Worm (Caenorhabditis elegans) whole organism, L4 larva: ENCODE results near the gene F45E1.2.
A peak's percentile ranks its signal among the peaks of the same experiment; 100 is the strongest.

Source experiments
- F26F4.8 ChIP-seq: fragments of 200-800 bp; sonication (Bioruptor generic); conservative IDR thresholded peaks from 2 replicates; pipeline ENCODE4 v1.3.6; 2022; ENCODE audit warnings: missing genetic modification characterization, missing compliant biosample characterization
- F37D6.2 ChIP-seq: sonication (generic microtip); optimal IDR thresholded peaks from 2 replicates; lab custom pipeline; 2016; ENCODE audit warnings: mild to moderate bottlenecking, missing genetic modification characterization, missing compliant biosample characterization
- F49E8.2 ChIP-seq: sonication (generic microtip); optimal IDR thresholded peaks from 2 replicates; lab custom pipeline; 2016; ENCODE audit warnings: missing compliant biosample characterization, mild to moderate bottlenecking, missing genetic modification characterization, borderline replicate concordance
- R02D3.7 ChIP-seq: fragments of 150-350 bp; sonication (generic microtip); optimal IDR thresholded peaks from 3 replicates; lab custom pipeline; 2014; ENCODE audit warnings: missing biosample characterization, missing genetic modification characterization
- T20F7.1 ChIP-seq: fragments of 200-800 bp; sonication (Bioruptor generic); optimal IDR thresholded peaks from 2 replicates; lab custom pipeline; 2018; ENCODE audit warnings: mild to moderate bottlenecking, missing genetic modification characterization, missing compliant biosample characterization
- T26A8.4 ChIP-seq: fragments of 200-800 bp; sonication (Bioruptor generic); IDR thresholded peaks from 2 replicates; pipeline ENCODE4 v1.3.6; 2022; ENCODE audit warnings: missing genetic modification characterization, missing compliant biosample characterization
- ZK337.2 ChIP-seq: fragments of 200-800 bp; sonication (Bioruptor generic); IDR thresholded peaks from 2 replicates; pipeline ENCODE4 v1.3.6; 2022; ENCODE audit warnings: missing genetic modification reagents, missing genetic modification characterization, missing compliant biosample characterization
- ZK546.5 ChIP-seq, 2 experiments: sonication (generic microtip); optimal IDR thresholded peaks; 2 replicates each; lab custom pipeline; 2017; ENCODE audit warnings: missing biosample characterization in 2 of 2, missing genetic modification characterization in 2 of 2
- ama-1 ChIP-seq: fragments of 150-350 bp; optimal IDR thresholded peaks from 2 replicates; lab custom pipeline; 2014; ENCODE audit warnings: inconsistent platforms, mixed read lengths
- attf-4 ChIP-seq: sonication (generic microtip); optimal IDR thresholded peaks from 3 replicates; lab custom pipeline; 2017; ENCODE audit warnings: missing biosample characterization, missing genetic modification characterization
- ces-1 ChIP-seq: fragments of 150-350 bp; sonication (generic microtip); optimal IDR thresholded peaks from 4 replicates; lab custom pipeline; 2014; ENCODE audit warnings: missing biosample characterization, missing genetic modification reagents, missing genetic modification characterization
- cey-2 ChIP-seq: sonication (generic microtip); optimal IDR thresholded peaks from 3 replicates; lab custom pipeline; 2017; ENCODE audit warnings: missing genetic modification characterization, mild to moderate bottlenecking, missing compliant biosample characterization, antibody characterized with exemption, borderline replicate concordance; ENCODE audit not compliant: insufficient read depth
- ctbp-1 ChIP-seq: fragments of 200-800 bp; sonication (Bioruptor generic); IDR thresholded peaks from 2 replicates; pipeline ENCODE4 v1.3.6; 2022; ENCODE audit warnings: missing genetic modification reagents, missing genetic modification characterization, missing compliant biosample characterization
- daf-16 ChIP-seq, 3 experiments: sonication (generic microtip); optimal IDR thresholded peaks; 2 replicates each; lab custom pipeline; 2016 to 2017; ENCODE audit warnings: missing genetic modification characterization in 3 of 3, missing genetic modification reagents in 3 of 3, mild to moderate bottlenecking in 2 of 3, missing compliant biosample characterization in 2 of 3, missing biosample characterization in 1 of 3, moderate library complexity in 1 of 3
- dmd-6 ChIP-seq: fragments of 200-800 bp; sonication (Bioruptor generic); IDR thresholded peaks from 2 replicates; pipeline ENCODE4 v1.3.6; 2022; ENCODE audit warnings: missing genetic modification reagents, missing genetic modification characterization, missing compliant biosample characterization
- dmd-8 ChIP-seq: fragments of 200-800 bp; sonication (Bioruptor generic); IDR thresholded peaks from 2 replicates; pipeline ENCODE4 v1.3.6; 2022; ENCODE audit warnings: missing genetic modification characterization, missing compliant biosample characterization
- dpl-1 ChIP-seq: fragments of 150-350 bp; optimal IDR thresholded peaks from 2 replicates; lab custom pipeline; 2014; ENCODE audit warnings: missing biosample characterization, missing genetic modification reagents, missing genetic modification characterization
- duxl-1 ChIP-seq: sonication (generic microtip); optimal IDR thresholded peaks from 2 replicates; lab custom pipeline; 2016; ENCODE audit warnings: mild to moderate bottlenecking, missing genetic modification characterization, moderate library complexity, missing compliant biosample characterization; ENCODE audit not compliant: poor library complexity
- dve-1 ChIP-seq: sonication (generic microtip); optimal IDR thresholded peaks from 2 replicates; lab custom pipeline; 2017; ENCODE audit warnings: antibody characterized with exemption, mild to moderate bottlenecking, missing genetic modification characterization, missing compliant biosample characterization; ENCODE audit not compliant: insufficient read depth
- egl-43 ChIP-seq: fragments of 200-800 bp; sonication (Bioruptor generic); IDR thresholded peaks from 2 replicates; pipeline ENCODE4 v1.3.6; 2022; ENCODE audit warnings: missing genetic modification reagents, missing genetic modification characterization, missing compliant biosample characterization
- fkh-10 ChIP-seq: fragments of 150-350 bp; optimal IDR thresholded peaks from 2 replicates; lab custom pipeline; 2014; ENCODE audit warnings: missing biosample characterization, missing genetic modification reagents, missing genetic modification characterization
- hif-1 ChIP-seq, 2 experiments: sonication (generic microtip); optimal IDR thresholded peaks; 2 replicates each; lab custom pipeline; 2016 to 2017; ENCODE audit warnings: missing compliant biosample characterization in 2 of 2, missing genetic modification characterization in 2 of 2, missing genetic modification reagents in 2 of 2, missing genotype in 2 of 2, mild to moderate bottlenecking in 1 of 2
- hlh-11 ChIP-seq: fragments of 200-800 bp; sonication (Bioruptor generic); optimal IDR thresholded peaks from 2 replicates; lab custom pipeline; 2018; ENCODE audit warnings: mild to moderate bottlenecking, missing genetic modification characterization, missing compliant biosample characterization
- lin-1 ChIP-seq: fragments of 200-800 bp; sonication (Bioruptor generic); IDR thresholded peaks from 2 replicates; pipeline ENCODE4 v1.3.6; 2022; ENCODE audit warnings: missing genetic modification reagents, missing genetic modification characterization, missing compliant biosample characterization
- lin-13 ChIP-seq: fragments of 150-350 bp; optimal IDR thresholded peaks from 2 replicates; lab custom pipeline; 2014; ENCODE audit warnings: missing biosample characterization, missing genetic modification reagents, missing genetic modification characterization
- lin-15B ChIP-seq: fragments of 150-350 bp; sonication (generic microtip); optimal IDR thresholded peaks from 3 replicates; lab custom pipeline; 2014; ENCODE audit warnings: missing biosample characterization, missing genetic modification characterization
- lin-38 ChIP-seq: fragments of 200-800 bp; sonication (Bioruptor generic); IDR thresholded peaks from 2 replicates; pipeline ENCODE4 v1.3.6; 2022; ENCODE audit warnings: missing genetic modification reagents, missing genetic modification characterization, missing compliant biosample characterization
- mdt-29 ChIP-seq: fragments of 200-800 bp; sonication (Bioruptor generic); IDR thresholded peaks from 2 replicates; pipeline ENCODE4 v1.3.6; 2022; ENCODE audit warnings: missing genetic modification reagents, missing genetic modification characterization, missing compliant biosample characterization
- mes-2 ChIP-seq: sonication (generic microtip); optimal IDR thresholded peaks from 2 replicates; lab custom pipeline; 2016; ENCODE audit warnings: missing genotype, mild to moderate bottlenecking, missing genetic modification characterization, missing compliant biosample characterization; ENCODE audit not compliant: poor library complexity, severe bottlenecking
- mxl-2 ChIP-seq: fragments of 200-800 bp; sonication (Bioruptor generic); conservative IDR thresholded peaks from 2 replicates; pipeline ENCODE4 v1.3.6; 2022; ENCODE audit warnings: missing genetic modification reagents, missing genetic modification characterization, missing compliant biosample characterization
- mxl-3 ChIP-seq: fragments of 200-800 bp; sonication (Bioruptor generic); optimal IDR thresholded peaks from 2 replicates; lab custom pipeline; 2018; ENCODE audit warnings: mild to moderate bottlenecking, missing genetic modification characterization, missing compliant biosample characterization
- nhr-41 ChIP-seq: fragments of 200-800 bp; sonication (Bioruptor generic); IDR thresholded peaks from 2 replicates; pipeline ENCODE4 v1.3.6; 2022; ENCODE audit warnings: missing genetic modification reagents, missing genetic modification characterization, missing compliant biosample characterization
- nhr-42 ChIP-seq: fragments of 200-800 bp; sonication (Bioruptor generic); IDR thresholded peaks from 2 replicates; pipeline ENCODE4 v1.3.6; 2022; ENCODE audit warnings: missing genetic modification characterization, missing compliant biosample characterization
- nhr-48 ChIP-seq: sonication (generic microtip); optimal IDR thresholded peaks from 2 replicates; lab custom pipeline; 2016; ENCODE audit warnings: mild to moderate bottlenecking, missing genetic modification characterization, missing compliant biosample characterization
- nhr-6 ChIP-seq: fragments of 150-350 bp; optimal IDR thresholded peaks from 2 replicates; lab custom pipeline; 2014; ENCODE audit warnings: missing biosample characterization, missing genetic modification characterization
- nhr-77 ChIP-seq: fragments of 150-350 bp; optimal IDR thresholded peaks from 2 replicates; lab custom pipeline; 2014; ENCODE audit warnings: missing biosample characterization, missing genetic modification characterization
- pha-4 ChIP-seq, 2 experiments: fragments of 150-350 bp in 1 of 2; fragments of 200-800 bp in 1 of 2; sonication (Bioruptor generic) in 1 of 2; IDR thresholded peaks in 1 of 2; optimal IDR thresholded peaks in 1 of 2; 2 replicates each; pipeline versions ENCODE4 v1.3.6 to Lab custom; 2014 to 2022; ENCODE audit warnings: missing genetic modification characterization in 2 of 2, missing genetic modification reagents in 2 of 2, missing biosample characterization in 1 of 2, missing compliant biosample characterization in 1 of 2
- php-3 ChIP-seq: fragments of 200-800 bp; sonication (Bioruptor generic); IDR thresholded peaks from 2 replicates; pipeline ENCODE4 v1.3.6; 2022; ENCODE audit warnings: missing genetic modification reagents, missing genetic modification characterization, missing compliant biosample characterization
- pqm-1 ChIP-seq: sonication (generic microtip); optimal IDR thresholded peaks from 2 replicates; lab custom pipeline; 2017; ENCODE audit warnings: missing biosample characterization, missing genetic modification characterization
- rbr-2 ChIP-seq: sonication (generic microtip); optimal IDR thresholded peaks from 2 replicates; lab custom pipeline; 2016; ENCODE audit warnings: missing genotype, missing genetic modification characterization, missing compliant biosample characterization
- saeg-2 ChIP-seq: fragments of 200-800 bp; sonication (Bioruptor generic); IDR thresholded peaks from 2 replicates; pipeline ENCODE4 v1.3.6; 2022; ENCODE audit warnings: missing genetic modification reagents, missing genetic modification characterization, missing compliant biosample characterization
- skn-1 ChIP-seq: fragments of 150-350 bp; optimal IDR thresholded peaks from 2 replicates; lab custom pipeline; 2014; ENCODE audit warnings: missing biosample characterization, missing genetic modification characterization
- snpc-1.2 ChIP-seq: fragments of 200-800 bp; sonication (Bioruptor generic); IDR thresholded peaks from 2 replicates; pipeline ENCODE4 v1.3.6; 2022; ENCODE audit warnings: missing genetic modification reagents, missing genetic modification characterization, missing compliant biosample characterization
- tra-1 ChIP-seq: fragments of 200-800 bp; sonication (Bioruptor generic); IDR thresholded peaks from 2 replicates; pipeline ENCODE4 v1.3.6; 2022; ENCODE audit warnings: missing genetic modification reagents, missing genetic modification characterization, missing compliant biosample characterization
- zfp-2 ChIP-seq: sonication (generic microtip); optimal IDR thresholded peaks from 2 replicates; lab custom pipeline; 2016; ENCODE audit warnings: mild to moderate bottlenecking, missing genetic modification characterization, missing compliant biosample characterization
- zfp-3 ChIP-seq: fragments of 200-800 bp; sonication (Bioruptor generic); conservative IDR thresholded peaks from 2 replicates; pipeline ENCODE4 v1.3.6; 2022; ENCODE audit warnings: missing genetic modification reagents, missing genetic modification characterization, missing compliant biosample characterization

Gene F45E1.2

ce11 chrX:8021609-8022008 lies 18.1 kb downstream of the F45E1.2 start (continued):
- TF ChIP-seq snpc-1.2 (GFP tag; lab: Robert Waterston, UW) (peak; percentile 46; the same call in 1 of the 2 replicates), pha-4 (GFP tag; IDR thresholded peaks at IDR 0.05; lab: Robert Waterston, UW) (peak; percentile 33; the same call in 1 of the 2 replicates), pha-4 (tag; optimal IDR thresholded peaks at IDR 0.05; lab: Kevin White, UChicago) (no peak), ama-1 (peak; percentile 62), dmd-8 (GFP tag; lab: Robert Waterston, UW) (0 out of 2 replicates have a peak, but pooled peaks have one; percentile 11), hif-1 (tag; optimal IDR thresholded peaks at IDR 0.05; lab: Kevin White, UChicago) (peak; percentile 17 to 88), nhr-41 (no peak), egl-43 (GFP tag; lab: Robert Waterston, UW) (peak; percentile 84), nhr-48 (peak; percentile 53), rbr-2 (tag; lab: Kevin White, UChicago) (peak; percentile 86), skn-1 (tag; lab: Kevin White, UChicago) (no peak), saeg-2 (no peak), lin-38 (GFP tag; lab: Robert Waterston, UW) (peak; percentile 35; the same call in 1 of the 2 replicates), mxl-3 (GFP tag; lab: Kevin White, UChicago) (peak; percentile 21), attf-4 (tag; lab: Kevin White, UChicago) (no peak), T26A8.4 (peak; percentile 36; the same call in 1 of the 2 replicates), zfp-2 (tag; lab: Kevin White, UChicago) (no peak), T20F7.1 (GFP tag; lab: Kevin White, UChicago) (peak; percentile 69), mdt-29 (GFP tag; lab: Robert Waterston, UW) (peak; percentile 52; the same call in 1 of the 2 replicates), dpl-1 (GFP tag; lab: Kevin White, UChicago) (peak; percentile 25), F37D6.2 (tag; lab: Kevin White, UChicago) (peak; percentile 75), lin-15B (tag; lab: Kevin White, UChicago) (no peak), fkh-10 (GFP tag; lab: Kevin White, UChicago) (peak; percentile 84), ZK337.2 (0 out of 2 replicates have a peak, but pooled peaks have one; percentile 28), daf-16 (GFP tag; optimal IDR thresholded peaks at IDR 0.05; lab: Kevin White, UChicago) (peak in 1 of 2 experiments; percentile 89), daf-16 (tag; optimal IDR thresholded peaks at IDR 0.05; lab: Kevin White, UChicago) (no peak), R02D3.7 (no peak), mes-2 (tag; lab: Kevin White, UChicago) (peak; percentile 65), ctbp-1 (GFP tag; lab: Robert Waterston, UW) (peak; percentile 95), tra-1 (peak; percentile 58; the same call in 1 of the 2 replicates), mxl-2 (GFP tag; lab: Robert Waterston, UW) (no peak), dve-1 (peak; percentile 74), ces-1 (GFP tag; lab: Kevin White, UChicago) (peak; percentile 3)

ce11 chrX:8022728-8023127 lies 19.2 kb downstream of the F45E1.2 start:
- TF ChIP-seq hlh-11 (tag; lab: Kevin White, UChicago) (peak; percentile 86), nhr-42 (GFP tag; lab: Robert Waterston, UW) (no peak), F26F4.8 (GFP tag; lab: Robert Waterston, UW) (no peak), nhr-77 (tag; lab: Kevin White, UChicago) (peak; percentile 74), duxl-1 (tag; lab: Kevin White, UChicago) (peak; percentile 18), lin-1 (GFP tag; lab: Robert Waterston, UW) (peak; percentile 44; the same call in 1 of the 2 replicates), pqm-1 (tag; lab: Kevin White, UChicago) (peak; percentile 63), F49E8.2 (tag; lab: Kevin White, UChicago) (no peak), php-3 (GFP tag; lab: Robert Waterston, UW) (0 out of 2 replicates have a peak, but pooled peaks have one; percentile 38), nhr-6 (tag; lab: Kevin White, UChicago) (no peak), T26A8.4 (0 out of 2 replicates have a peak, but pooled peaks have one; percentile 20), dve-1 (peak; percentile 82), dmd-6 (peak; percentile 79), daf-16 (GFP tag; optimal IDR thresholded peaks at IDR 0.05; lab: Kevin White, UChicago) (no peak), daf-16 (tag; optimal IDR thresholded peaks at IDR 0.05; lab: Kevin White, UChicago) (peak; percentile 98), saeg-2 (0 out of 2 replicates have a peak, but pooled peaks have one; percentile 38), cey-2 (tag; lab: Kevin White, UChicago) (no peak), ZK546.5 (tag; optimal IDR thresholded peaks at IDR 0.05; lab: Kevin White, UChicago) (no peak), lin-13 (GFP tag; lab: Kevin White, UChicago) (no peak), zfp-3 (0 out of 2 replicates have a peak, but pooled peaks have one; percentile 23), egl-43 (GFP tag; lab: Robert Waterston, UW) (0 out of 2 replicates have a peak, but pooled peaks have one; percentile 31), hif-1 (tag; optimal IDR thresholded peaks at IDR 0.05; lab: Kevin White, UChicago) (peak in 1 of 2 experiments; percentile 45), mes-2 (tag; lab: Kevin White, UChicago) (peak; percentile 47)
